Worm (Caenorhabditis elegans) whole organism, young adult: Measurements from ENCODE around the gene W04E12.5.

ENCODE experiments used
- B0019.2 ChIP-seq: fragments of 200-800 bp; sonication (Bioruptor generic); conservative IDR thresholded peaks from 2 replicates; pipeline ENCODE4 v1.3.6; 2022; ENCODE audit warnings: missing genetic modification reagents, missing genetic modification characterization, missing compliant biosample characterization
- Y53F4B.3 ChIP-seq: fragments of 200-800 bp; sonication (Bioruptor generic); IDR thresholded peaks from 2 replicates; pipeline ENCODE4 v1.3.6; 2022; ENCODE audit warnings: missing genetic modification reagents, missing genetic modification characterization, missing compliant biosample characterization
- nfya-2 ChIP-seq: fragments of 200-800 bp; sonication (Bioruptor generic); IDR thresholded peaks from 2 replicates; pipeline ENCODE4 v1.3.6; 2022; ENCODE audit warnings: missing genetic modification reagents, missing genetic modification characterization, missing compliant biosample characterization

DNA sequence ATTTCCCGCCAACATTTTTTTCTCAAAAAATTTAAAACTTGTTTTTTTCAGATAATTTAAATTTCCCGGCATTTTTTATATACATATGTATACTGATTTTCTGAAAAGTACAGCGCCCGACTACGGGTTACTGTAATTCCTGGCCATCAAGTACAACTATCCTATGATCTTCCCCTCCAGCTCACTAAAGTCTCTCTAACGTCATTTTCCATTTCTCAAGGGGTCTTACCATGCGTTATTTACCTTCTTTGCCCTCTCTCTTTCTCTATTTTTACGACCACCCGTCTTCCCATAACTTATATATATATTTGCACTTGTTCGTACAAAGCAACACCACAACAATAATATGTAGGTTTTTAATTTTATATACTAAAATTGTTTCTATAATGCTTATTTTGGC is 10.3 kb downstream of the W04E12.5 start, which contains the start of gene W04E12.9:
- TF ChIP-seq Y53F4B.3 (no peak), B0019.2 (GFP tag; lab: Robert Waterston, UW) (no peak), nfya-2 (GFP tag; lab: Robert Waterston, UW) (no peak)
